Fruit fly (Drosophila melanogaster) whole organism, embryonic: Measurements from ENCODE around the gene Mst77F.

Source experiments
- Awh ChIP-seq: fragments of 200-800 bp; sonication (Bioruptor generic); IDR thresholded peaks from 2 replicates; pipeline ENCODE4, ENCODE4 v1.3.6; 2022; ENCODE audit warnings: missing biosample characterization, missing genetic modification characterization
- B-H2 ChIP-seq: fragments of 200-800 bp; sonication (Bioruptor generic); optimal IDR thresholded peaks from 2 replicates; lab custom pipeline; 2018; ENCODE audit warnings: missing biosample characterization, mild to moderate bottlenecking, missing genetic modification characterization
- CG10979 ChIP-seq: fragments of 200-800 bp; sonication (Bioruptor generic); optimal IDR thresholded peaks from 2 replicates; lab custom pipeline; 2018; ENCODE audit warnings: missing biosample characterization, mild to moderate bottlenecking, missing genetic modification characterization, moderate library complexity
- CG12219 ChIP-seq: fragments of 200-800 bp; sonication (Bioruptor generic); optimal IDR thresholded peaks from 3 replicates; lab custom pipeline; 2018; ENCODE audit warnings: missing biosample characterization, mild to moderate bottlenecking, missing genetic modification characterization
- CG15073 ChIP-seq: fragments of 200-800 bp; sonication (Bioruptor generic); optimal IDR thresholded peaks from 2 replicates; lab custom pipeline; 2016; ENCODE audit warnings: missing biosample characterization, missing genetic modification characterization
- CG16813 ChIP-seq: fragments of 200-800 bp; sonication (Bioruptor generic); IDR thresholded peaks from 3 replicates; pipeline ENCODE4 v1.3.6; 2022; ENCODE audit warnings: missing biosample characterization, missing genetic modification characterization; ENCODE audit not compliant: partially characterized antibody
- CG17912 ChIP-seq: fragments of 200-800 bp; sonication (Bioruptor generic); optimal IDR thresholded peaks from 2 replicates; lab custom pipeline; 2018; ENCODE audit warnings: missing biosample characterization, mild to moderate bottlenecking, missing genetic modification characterization
- CG18011 ChIP-seq: fragments of 200-800 bp; sonication (Bioruptor generic); optimal IDR thresholded peaks from 2 replicates; lab custom pipeline; 2017; ENCODE audit warnings: missing biosample characterization, missing genetic modification characterization, mild to moderate bottlenecking, moderate library complexity, missing genotype
- CG2116 ChIP-seq: fragments of 200-800 bp; sonication (Bioruptor generic); optimal IDR thresholded peaks from 3 replicates; lab custom pipeline; 2018; ENCODE audit warnings: missing biosample characterization, mild to moderate bottlenecking, missing genetic modification characterization
- CG2129 ChIP-seq: fragments of 200-800 bp; sonication (Bioruptor generic); IDR thresholded peaks from 2 replicates; pipeline ENCODE4 v1.3.6; 2022; ENCODE audit warnings: missing biosample characterization, missing genetic modification characterization; ENCODE audit not compliant: partially characterized antibody
- CG32532 ChIP-seq: fragments of 200-800 bp; sonication (Bioruptor generic); IDR thresholded peaks from 2 replicates; pipeline ENCODE4 v1.3.6; 2022; ENCODE audit warnings: missing biosample characterization, missing genetic modification characterization
- CG34422 ChIP-seq: fragments of 200-800 bp; sonication (Bioruptor generic); IDR thresholded peaks from 3 replicates; pipeline ENCODE4 v1.3.6; 2022; ENCODE audit warnings: missing biosample characterization, missing genetic modification characterization
- CG3995 ChIP-seq: fragments of 200-800 bp; sonication (Bioruptor generic); optimal IDR thresholded peaks from 3 replicates; lab custom pipeline; 2016; ENCODE audit warnings: missing biosample characterization, missing genetic modification characterization
- CG4424 ChIP-seq: fragments of 200-800 bp; sonication (Bioruptor generic); optimal IDR thresholded peaks from 3 replicates; lab custom pipeline; 2016; ENCODE audit warnings: missing biosample characterization, missing genetic modification characterization
- CG7271 ChIP-seq: fragments of 200-800 bp; sonication (Bioruptor generic); optimal IDR thresholded peaks from 2 replicates; lab custom pipeline; 2018; ENCODE audit warnings: missing biosample characterization, mild to moderate bottlenecking, missing genetic modification characterization, moderate library complexity
- CG7963 ChIP-seq: fragments of 200-800 bp; sonication (Bioruptor generic); IDR thresholded peaks from 3 replicates; pipeline ENCODE4 v1.3.6; 2022; ENCODE audit warnings: missing biosample characterization, missing genetic modification characterization; ENCODE audit not compliant: partially characterized antibody
- CG8089 ChIP-seq: fragments of 200-800 bp; sonication (Bioruptor generic); optimal IDR thresholded peaks from 3 replicates; lab custom pipeline; 2016; ENCODE audit warnings: missing biosample characterization, missing genetic modification characterization
- CG8388 ChIP-seq: fragments of 200-800 bp; sonication (Bioruptor generic); optimal IDR thresholded peaks from 2 replicates; lab custom pipeline; 2019; ENCODE audit warnings: missing biosample characterization, mild to moderate bottlenecking, missing genetic modification characterization, moderate library complexity
- CG8924 ChIP-seq: fragments of 200-800 bp; optimal IDR thresholded peaks from 3 replicates; lab custom pipeline; 2019; ENCODE audit warnings: missing biosample characterization, mild to moderate bottlenecking, missing genetic modification characterization, moderate library complexity
- CG9797 ChIP-seq: fragments of 200-800 bp; sonication (Bioruptor generic); optimal IDR thresholded peaks from 3 replicates; lab custom pipeline; 2018; ENCODE audit warnings: missing biosample characterization, mild to moderate bottlenecking, missing genetic modification characterization
- Deaf1 ChIP-seq: fragments of 200-800 bp; optimal IDR thresholded peaks from 3 replicates; lab custom pipeline; 2019; ENCODE audit warnings: missing biosample characterization, mild to moderate bottlenecking, missing genetic modification characterization, moderate library complexity
- Doc3 ChIP-seq: fragments of 200-800 bp; sonication (Bioruptor generic); IDR thresholded peaks from 3 replicates; pipeline ENCODE4 v1.3.6; 2022; ENCODE audit warnings: missing biosample characterization, missing genetic modification characterization; ENCODE audit not compliant: partially characterized antibody
- Dref ChIP-seq: fragments of 200-800 bp; sonication (Bioruptor generic); IDR thresholded peaks from 2 replicates; pipeline ENCODE4 v1.3.6; 2022; ENCODE audit warnings: missing biosample characterization, missing genetic modification characterization
- HLH4C ChIP-seq: fragments of 200-800 bp; sonication (Bioruptor generic); IDR thresholded peaks from 3 replicates; pipeline ENCODE4 v1.3.6; 2022; ENCODE audit warnings: missing biosample characterization, missing genetic modification characterization; ENCODE audit not compliant: partially characterized antibody
- Hand ChIP-seq: fragments of 200-800 bp; sonication (Bioruptor generic); optimal IDR thresholded peaks from 2 replicates; lab custom pipeline; 2017; ENCODE audit warnings: mild to moderate bottlenecking, missing biosample characterization, missing genetic modification reagents, missing genetic modification characterization
- MESR4 ChIP-seq: fragments of 200-800 bp; sonication (Bioruptor generic); optimal IDR thresholded peaks from 2 replicates; lab custom pipeline; 2018; ENCODE audit warnings: missing biosample characterization, mild to moderate bottlenecking, missing genetic modification characterization, moderate library complexity
- Mad ChIP-seq: fragments of 200-800 bp; sonication (Bioruptor generic); optimal IDR thresholded peaks from 2 replicates; lab custom pipeline; 2016; ENCODE audit warnings: missing biosample characterization, missing genetic modification characterization
- Med ChIP-seq: fragments of 200-800 bp; sonication (Bioruptor generic); peaks from one replicate; lab custom pipeline; 2016; ENCODE audit warnings: missing biosample characterization, missing genetic modification characterization, mild to moderate bottlenecking, inconsistent platforms, moderate library complexity
- NfI ChIP-seq: fragments of 200-800 bp; sonication (Bioruptor generic); optimal IDR thresholded peaks from 3 replicates; lab custom pipeline; 2018; ENCODE audit warnings: missing biosample characterization, mild to moderate bottlenecking, missing genetic modification characterization, moderate library complexity
- Oaz ChIP-seq: fragments of 200-800 bp; sonication (Bioruptor generic); IDR thresholded peaks from 2 replicates; pipeline ENCODE4 v1.3.6; 2022; ENCODE audit warnings: missing biosample characterization, missing genetic modification characterization
- Xrp1 ChIP-seq: fragments of 200-800 bp; sonication (Bioruptor generic); IDR thresholded peaks from 2 replicates; pipeline ENCODE4 v1.3.6; 2022; ENCODE audit warnings: missing biosample characterization, missing genetic modification characterization
- YL-1 ChIP-seq: fragments of 200-800 bp; sonication (Bioruptor generic); optimal IDR thresholded peaks from 3 replicates; lab custom pipeline; 2017; ENCODE audit warnings: missing biosample characterization, mild to moderate bottlenecking, missing genetic modification characterization
- al ChIP-seq: fragments of 200-800 bp; sonication (Bioruptor generic); IDR thresholded peaks from 2 replicates; pipeline ENCODE4 v1.3.6; 2022; ENCODE audit warnings: missing biosample characterization, missing genetic modification characterization
- amos ChIP-seq: fragments of 200-800 bp; sonication (Bioruptor generic); IDR thresholded peaks from 2 replicates; pipeline ENCODE4 v1.3.6; 2022; ENCODE audit warnings: missing biosample characterization, missing genetic modification characterization; ENCODE audit not compliant: partially characterized antibody
- bbx ChIP-seq: fragments of 200-800 bp; sonication (Bioruptor generic); IDR thresholded peaks from 2 replicates; pipeline ENCODE4 v1.3.6; 2022; ENCODE audit warnings: missing biosample characterization, missing genetic modification characterization; ENCODE audit not compliant: partially characterized antibody
- bigmax ChIP-seq: fragments of 200-800 bp; sonication (Bioruptor generic); optimal IDR thresholded peaks from 2 replicates; lab custom pipeline; 2018; ENCODE audit warnings: missing biosample characterization, mild to moderate bottlenecking, missing genetic modification characterization
- cas ChIP-seq: fragments of 200-800 bp; sonication (Bioruptor generic); IDR thresholded peaks from 2 replicates; pipeline ENCODE4 v1.3.6; 2022; ENCODE audit warnings: missing biosample characterization, missing genetic modification characterization
- cato ChIP-seq: fragments of 200-800 bp; sonication (Bioruptor generic); optimal IDR thresholded peaks from 2 replicates; lab custom pipeline; 2016; ENCODE audit warnings: missing biosample characterization, missing genetic modification characterization, borderline replicate concordance
- caup ChIP-seq: fragments of 200-800 bp; sonication (Bioruptor generic); optimal IDR thresholded peaks from 3 replicates; lab custom pipeline; 2017; ENCODE audit warnings: missing biosample characterization, mild to moderate bottlenecking, missing genetic modification characterization, moderate library complexity; ENCODE audit not compliant: severe bottlenecking
- eyg ChIP-seq: fragments of 200-800 bp; sonication (Bioruptor generic); optimal IDR thresholded peaks from 3 replicates; lab custom pipeline; 2016; ENCODE audit warnings: missing biosample characterization, missing genetic modification characterization
- mirr ChIP-seq: fragments of 200-800 bp; sonication (Bioruptor generic); optimal IDR thresholded peaks from 3 replicates; lab custom pipeline; 2018; ENCODE audit warnings: missing biosample characterization, mild to moderate bottlenecking, missing genetic modification characterization
- nmo ChIP-seq: fragments of 200-800 bp; sonication (Bioruptor generic); optimal IDR thresholded peaks from 2 replicates; lab custom pipeline; 2018; ENCODE audit warnings: missing biosample characterization, mild to moderate bottlenecking, missing genetic modification characterization, moderate library complexity
- pros ChIP-seq: fragments of 200-800 bp; sonication (Bioruptor generic); optimal IDR thresholded peaks from 3 replicates; lab custom pipeline; 2019; ENCODE audit warnings: missing biosample characterization, mild to moderate bottlenecking, missing genetic modification characterization, moderate library complexity
- rib ChIP-seq: fragments of 200-800 bp; sonication (Bioruptor generic); IDR thresholded peaks from 2 replicates; pipeline ENCODE4 v1.3.6; 2022; ENCODE audit warnings: missing biosample characterization, missing genetic modification characterization
- stwl ChIP-seq: fragments of 200-800 bp; sonication (Bioruptor generic); optimal IDR thresholded peaks from 3 replicates; lab custom pipeline; 2018; ENCODE audit warnings: missing biosample characterization, mild to moderate bottlenecking, missing genetic modification characterization, moderate library complexity
- sug ChIP-seq: fragments of 200-800 bp; optimal IDR thresholded peaks from 2 replicates; lab custom pipeline; 2019; ENCODE audit warnings: missing biosample characterization, mild to moderate bottlenecking, missing genetic modification characterization, moderate library complexity
- wor ChIP-seq: fragments of 200-800 bp; sonication (Bioruptor generic); IDR thresholded peaks from 2 replicates; pipeline ENCODE4 v1.3.6; 2022; ENCODE audit warnings: missing biosample characterization, missing genetic modification characterization
- zfh1 ChIP-seq: fragments of 200-800 bp; sonication (Bioruptor generic); IDR thresholded peaks from 3 replicates; pipeline ENCODE4 v1.3.6; 2022; ENCODE audit warnings: missing biosample characterization, missing genetic modification characterization

Gene Mst77F

dm6 chr3L:20785742-20786427 is 31.9 kb downstream of the Mst77F start, which contains the start of gene Pcif1 (continued):
- TF ChIP-seq Xrp1 (GFP tag; lab: Robert Waterston, UW), result peak; percentile 18; the same call in 1 of the 2 replicates
- peak; percentile 99 for TF ChIP-seq CG7963 (GFP tag; lab: Robert Waterston, UW)
- TF ChIP-seq cas (GFP tag; lab: Robert Waterston, UW), result 0 out of 2 replicates have a peak, but pooled peaks have one; percentile 31
- 0 out of 2 replicates have a peak, but pooled peaks have one; percentile 18 for TF ChIP-seq al (GFP tag; lab: Robert Waterston, UW)
- peak; percentile 52 for TF ChIP-seq CG9797
- TF ChIP-seq NfI (GFP tag; lab: Kevin White, UChicago), result no peak
- peak; percentile 7 for TF ChIP-seq caup
- no peak for TF ChIP-seq CG17912 (GFP tag; lab: Kevin White, UChicago)
- no peak for TF ChIP-seq pros (GFP tag; lab: Kevin White, UChicago)
- TF ChIP-seq CG8924 (tag; lab: Kevin White, UChicago), result peak; percentile 22
- no peak for TF ChIP-seq CG8089 (GFP tag; lab: Kevin White, UChicago)
- TF ChIP-seq MESR4 (GFP tag; lab: Kevin White, UChicago), result peak; percentile 90
- peak; percentile 98 for TF ChIP-seq Doc3
- no peak for TF ChIP-seq wor (GFP tag; lab: Robert Waterston, UW)
- no peak for TF ChIP-seq cato (GFP tag; lab: Kevin White, UChicago)
- peak; percentile 62 for TF ChIP-seq stwl
- peak; percentile 100 for TF ChIP-seq amos (GFP tag; lab: Robert Waterston, UW)
- TF ChIP-seq CG7271 (tag; lab: Kevin White, UChicago), result peak; percentile 65
- peak; percentile 12 for TF ChIP-seq Mad (GFP tag; lab: Kevin White, UChicago)
- TF ChIP-seq nmo (GFP tag; lab: Kevin White, UChicago), result peak; percentile 47
- TF ChIP-seq B-H2 (GFP tag; lab: Kevin White, UChicago), result peak; percentile 29
- TF ChIP-seq Hand (GFP tag; lab: Kevin White, UChicago), result no peak
- peak; percentile 50; the same call in 1 of the 2 replicates for TF ChIP-seq rib (GFP tag; lab: Robert Waterston, UW)
- peak; percentile 62 for TF ChIP-seq YL-1 (GFP tag; lab: Kevin White, UChicago)
- no peak for TF ChIP-seq CG15073 (GFP tag; lab: Kevin White, UChicago)
- TF ChIP-seq zfh1, result peak; percentile 53; the same call in 2 of the 3 replicates
- TF ChIP-seq bbx, result peak; percentile 100
- TF ChIP-seq Awh (GFP tag; lab: Robert Waterston, UW), result no peak
- TF ChIP-seq CG4424 (GFP tag; lab: Kevin White, UChicago), result peak; percentile 26
- TF ChIP-seq CG12219 (GFP tag; lab: Kevin White, UChicago), result peak; percentile 5
- peak; percentile 19 for TF ChIP-seq bigmax (GFP tag; lab: Kevin White, UChicago)
- TF ChIP-seq CG32532, result peak; percentile 16; the same call in 1 of the 2 replicates
- peak; percentile 98 for TF ChIP-seq HLH4C (GFP tag; lab: Robert Waterston, UW)
- TF ChIP-seq CG3995 (GFP tag; lab: Kevin White, UChicago), result peak; percentile 41
- peak; percentile 37 for TF ChIP-seq sug (tag; lab: Kevin White, UChicago)
- no peak for TF ChIP-seq CG18011 (GFP tag; lab: Kevin White, UChicago)
- TF ChIP-seq CG2116 (GFP tag; lab: Kevin White, UChicago), result peak; percentile 78
- TF ChIP-seq Med (GFP tag; lab: Kevin White, UChicago), result peak; percentile 82
- TF ChIP-seq Oaz, result no peak
- TF ChIP-seq Deaf1, result no peak
- TF ChIP-seq Dref, result peak; percentile 97
- TF ChIP-seq CG10979 (tag; lab: Kevin White, UChicago), result peak; percentile 6
- no peak for TF ChIP-seq CG8388 (GFP tag; lab: Kevin White, UChicago)
- peak; percentile 98 for TF ChIP-seq CG2129 (GFP tag; lab: Robert Waterston, UW)
- TF ChIP-seq mirr, result peak; percentile 33
- peak; percentile 56; the same call in 2 of the 3 replicates for TF ChIP-seq CG34422
- peak; percentile 99 for TF ChIP-seq CG16813
- no peak for TF ChIP-seq eyg (GFP tag; lab: Kevin White, UChicago)
